Fruit fly (Drosophila melanogaster): ENCODE measurements around the gene CG12541.

The CG12541 gene

DNA sequence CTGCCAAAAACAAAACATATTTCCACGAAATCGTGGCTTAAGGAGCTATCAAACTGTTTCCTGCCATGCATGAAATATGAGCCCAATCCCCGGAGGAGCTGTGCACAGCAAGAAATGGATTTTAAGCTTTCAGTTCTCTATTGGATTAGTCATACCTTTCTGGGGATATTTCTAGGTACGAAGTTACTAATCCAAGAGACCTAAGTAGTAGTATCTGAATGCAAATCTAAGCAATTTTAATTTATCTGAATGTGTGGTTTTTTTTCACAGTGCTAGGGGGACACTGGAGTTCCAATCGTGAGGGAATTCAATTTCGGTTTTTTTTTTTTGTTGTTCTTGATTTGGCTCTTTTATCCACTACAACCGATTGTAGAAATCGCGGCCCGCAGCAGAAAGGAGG lies 89.5 kb downstream of the CG12541 start (continued):
- TF ChIP-seq Hr38 (GFP tag; optimal IDR thresholded peaks at IDR 0.05) (no peak), CG7368 (GFP tag; optimal IDR thresholded peaks at IDR 0.05) (peak; percentile 6), svp (GFP tag) (peak; percentile 76), Gug (GFP tag; IDR thresholded peaks at IDR 0.05) (no peak), CG6276 (GFP tag; optimal IDR thresholded peaks at IDR 0.05) (no peak), net (GFP tag; optimal IDR thresholded peaks at IDR 0.05) (peak; percentile 13), CG8119 (GFP tag; IDR thresholded peaks at IDR 0.05) (0 out of 3 replicates have a peak, but pooled peaks have one; percentile 28), CG16779 (tag; optimal IDR thresholded peaks at IDR 0.05) (no peak), CG6808 (GFP tag; optimal IDR thresholded peaks at IDR 0.05) (peak; percentile 24), dsx (GFP tag; optimal IDR thresholded peaks at IDR 0.05; ENCODE audit: poor library complexity, severe bottlenecking) (no peak), CG3919 (GFP tag; optimal IDR thresholded peaks at IDR 0.05) (peak; percentile 49), CG34406 (GFP tag; optimal IDR thresholded peaks at IDR 0.05) (no peak), CG32006 (GFP tag; optimal IDR thresholded peaks at IDR 0.05) (peak; percentile 36), Sox15 (GFP tag; optimal IDR thresholded peaks at IDR 0.05) (no peak), CG10631 (GFP tag; optimal IDR thresholded peaks at IDR 0.05) (peak; percentile 28), Eip78C (GFP tag) (peak; percentile 79), pdm3 (GFP tag; optimal IDR thresholded peaks at IDR 0.05) (peak; percentile 27), Blimp-1 (GFP tag; optimal IDR thresholded peaks at IDR 0.05) (no peak), Sox14 (GFP tag; optimal IDR thresholded peaks at IDR 0.05) (peak; percentile 35), CG6854 (GFP tag; optimal IDR thresholded peaks at IDR 0.05) (no peak), CG4318 (GFP tag; optimal IDR thresholded peaks at IDR 0.05) (no peak), CG6163 (GFP tag; IDR thresholded peaks at IDR 0.05) (peak; percentile 66; the same call in 2 of the 3 replicates), CG11762 (GFP tag; optimal IDR thresholded peaks at IDR 0.05; ENCODE audit: insufficient read depth) (no peak), CG1621 (tag; optimal IDR thresholded peaks at IDR 0.05) (peak; percentile 20), CG3032 (tag; optimal IDR thresholded peaks at IDR 0.05) (peak; percentile 53)

DNA sequence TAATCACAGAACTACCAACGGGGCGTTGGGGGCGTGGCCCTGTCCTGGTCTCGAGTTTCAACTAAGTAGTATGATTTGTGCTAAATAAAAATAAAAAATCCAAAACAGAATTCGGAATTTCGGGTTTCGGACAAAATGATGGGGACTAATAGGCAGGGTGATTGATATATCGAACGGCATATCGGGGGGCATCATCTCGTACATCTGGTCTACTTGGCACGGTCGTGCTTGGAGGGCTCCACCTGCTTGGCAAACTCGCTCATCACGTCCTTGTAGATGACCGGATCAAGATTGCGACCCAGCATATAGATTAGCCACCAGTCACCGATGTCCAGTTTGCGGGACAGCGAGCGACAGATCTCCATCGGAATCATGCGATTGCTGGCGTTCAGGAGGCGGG lies 91.6 kb downstream of the CG12541 start:
- peak; percentile 61 for TF ChIP-seq svp (GFP tag)
- TF ChIP-seq CG3919 (GFP tag; optimal IDR thresholded peaks at IDR 0.05), result no peak

DNA sequence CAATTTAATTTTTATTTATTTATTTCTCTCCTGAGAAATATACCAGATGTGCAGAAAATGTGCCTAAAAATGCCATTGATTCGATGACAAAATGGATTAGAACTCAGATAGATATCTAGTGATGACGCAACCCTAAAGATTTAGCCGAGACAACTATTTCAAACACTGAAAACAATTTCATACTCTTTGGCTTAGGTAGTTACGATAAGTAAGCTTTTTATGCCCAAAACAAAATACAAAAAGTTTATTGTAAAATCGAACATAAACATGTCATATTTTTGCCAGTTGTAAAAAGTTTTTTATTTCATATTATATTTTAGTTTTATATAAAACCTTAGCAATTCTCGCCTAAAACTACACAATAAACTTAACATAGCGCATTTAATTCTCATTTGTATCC lies 92.5 kb downstream of the CG12541 start, which contains the start of gene CG3040:
Gene CG3040, minus strand, starts transcription at position 54 of the 400 bp plus-strand sequence.
- TF ChIP-seq CG11762 (GFP tag; optimal IDR thresholded peaks at IDR 0.05; ENCODE audit: insufficient read depth) (no peak), CG31627 (GFP tag; optimal IDR thresholded peaks at IDR 0.05) (peak; percentile 31), topi (GFP tag; optimal IDR thresholded peaks at IDR 0.05) (peak; percentile 40), Gug (GFP tag; IDR thresholded peaks at IDR 0.05) (no peak), Hr38 (GFP tag; optimal IDR thresholded peaks at IDR 0.05) (no peak), CG3032 (tag; optimal IDR thresholded peaks at IDR 0.05) (peak; percentile 31), net (GFP tag; optimal IDR thresholded peaks at IDR 0.05) (no peak), CG6276 (GFP tag; optimal IDR thresholded peaks at IDR 0.05) (no peak), CG8632 (GFP tag; optimal IDR thresholded peaks at IDR 0.05) (no peak), CG11294 (GFP tag; IDR thresholded peaks at IDR 0.05) (no peak), Sox15 (GFP tag; optimal IDR thresholded peaks at IDR 0.05) (no peak), CG1621 (tag; optimal IDR thresholded peaks at IDR 0.05) (no peak), CG9139 (GFP tag; optimal IDR thresholded peaks at IDR 0.05) (no peak), fkh (GFP tag; optimal IDR thresholded peaks at IDR 0.05) (peak; percentile 34), CG34406 (GFP tag; optimal IDR thresholded peaks at IDR 0.05) (no peak), acj6 (GFP tag; optimal IDR thresholded peaks at IDR 0.05) (no peak), cyc (GFP tag; optimal IDR thresholded peaks at IDR 0.05) (peak; percentile 13), spab (GFP tag; optimal IDR thresholded peaks at IDR 0.05) (no peak), Hr4 (GFP tag; optimal IDR thresholded peaks at IDR 0.05) (peak; percentile 13), CG10669 (GFP tag; optimal IDR thresholded peaks at IDR 0.05) (peak; percentile 22), dac (GFP tag; optimal IDR thresholded peaks at IDR 0.05) (no peak), Smox (GFP tag; optimal IDR thresholded peaks at IDR 0.05) (peak; percentile 41), CG10631 (GFP tag; optimal IDR thresholded peaks at IDR 0.05) (peak; percentile 32), Met (GFP tag; optimal IDR thresholded peaks at IDR 0.05) (no peak), vri (GFP tag; optimal IDR thresholded peaks at IDR 0.05) (peak; percentile 27), dsx (GFP tag; optimal IDR thresholded peaks at IDR 0.05; ENCODE audit: poor library complexity, severe bottlenecking) (peak; percentile 3), CG11902 (GFP tag; optimal IDR thresholded peaks at IDR 0.05) (no peak), svp (GFP tag) (peak; percentile 54), Eip93F (GFP tag; optimal IDR thresholded peaks at IDR 0.05) (no peak), Sox14 (GFP tag; optimal IDR thresholded peaks at IDR 0.05) (peak; percentile 16), CG32006 (GFP tag; optimal IDR thresholded peaks at IDR 0.05) (peak; percentile 0), Eip78C (GFP tag) (peak; percentile 66), Blimp-1 (GFP tag; optimal IDR thresholded peaks at IDR 0.05) (no peak), fd59A (GFP tag; optimal IDR thresholded peaks at IDR 0.05) (no peak), ss (GFP tag; optimal IDR thresholded peaks at IDR 0.05) (no peak), Sox102F (GFP tag; optimal IDR thresholded peaks at IDR 0.05) (no peak), Hr39 (GFP tag; optimal IDR thresholded peaks at IDR 0.05) (peak; percentile 2)
